Worm (Caenorhabditis elegans) whole organism, late embryonic: ENCODE measurements around the gene H04D03.4.

Experiments
- ama-1 ChIP-seq: fragments of 150-350 bp; optimal IDR thresholded peaks from 2 replicates; lab custom pipeline; 2014
- ceh-14 ChIP-seq: sonication (generic microtip); optimal IDR thresholded peaks from 2 replicates; lab custom pipeline; 2016; ENCODE audit warnings: missing genotype, missing genetic modification characterization, missing compliant biosample characterization
- ceh-6 ChIP-seq: fragments of 200-800 bp; sonication (Bioruptor generic); optimal IDR thresholded peaks from 2 replicates; lab custom pipeline; 2018; ENCODE audit warnings: mild to moderate bottlenecking, missing genetic modification characterization, missing compliant biosample characterization
- fax-1 ChIP-seq: sonication (generic microtip); optimal IDR thresholded peaks from 2 replicates; lab custom pipeline; 2016; ENCODE audit warnings: missing genotype, missing genetic modification characterization, missing compliant biosample characterization
- fkh-10 ChIP-seq: fragments of 150-350 bp; optimal IDR thresholded peaks from 2 replicates; lab custom pipeline; 2014; ENCODE audit warnings: missing biosample characterization, missing genetic modification reagents, missing genetic modification characterization
- hlh-13 ChIP-seq: fragments of 200-800 bp; sonication (Bioruptor generic); optimal IDR thresholded peaks from 2 replicates; lab custom pipeline; 2018; ENCODE audit warnings: mild to moderate bottlenecking, missing genetic modification characterization, missing compliant biosample characterization
- hlh-30 ChIP-seq: sonication (generic microtip); optimal IDR thresholded peaks from 2 replicates; lab custom pipeline; 2017; ENCODE audit warnings: antibody characterized with exemption, missing genetic modification characterization, missing compliant biosample characterization; ENCODE audit not compliant: insufficient read depth
- nfya-1 ChIP-seq: sonication (generic microtip); optimal IDR thresholded peaks from 2 replicates; lab custom pipeline; 2017; ENCODE audit warnings: missing genetic modification characterization, mild to moderate bottlenecking, missing compliant biosample characterization, antibody characterized with exemption, moderate library complexity
- pha-4 ChIP-seq: fragments of 150-350 bp; optimal IDR thresholded peaks from 2 replicates; lab custom pipeline; 2018; ENCODE audit warnings: missing biosample characterization, missing genetic modification reagents, missing genetic modification characterization
- pqm-1 ChIP-seq: sonication (generic microtip); optimal IDR thresholded peaks from 2 replicates; lab custom pipeline; 2016; ENCODE audit warnings: missing genetic modification characterization, missing compliant biosample characterization
- sox-4 ChIP-seq: sonication (generic microtip); optimal IDR thresholded peaks from 2 replicates; lab custom pipeline; 2017; ENCODE audit warnings: mild to moderate bottlenecking, missing genetic modification characterization, inconsistent platforms, missing compliant biosample characterization
- unc-55 ChIP-seq: sonication (generic microtip); optimal IDR thresholded peaks from 2 replicates; lab custom pipeline; 2017; ENCODE audit warnings: missing biosample characterization, missing genetic modification reagents, missing genetic modification characterization
- unc-86 ChIP-seq: sonication (generic microtip); optimal IDR thresholded peaks from 2 replicates; lab custom pipeline; 2016; ENCODE audit warnings: missing genetic modification characterization, missing compliant biosample characterization

ce11 chrIII:10427882-10428281 lies 23.0 kb downstream of the H04D03.4 start, which contains the start of gene prp-3:
- TF ChIP-seq unc-55 = no peak
- TF ChIP-seq ama-1 (lab: Kevin White, UChicago) = no peak
- no peak for TF ChIP-seq fkh-10 (GFP tag; lab: Kevin White, UChicago)
- TF ChIP-seq fax-1 (tag; lab: Kevin White, UChicago) = no peak
- TF ChIP-seq pha-4 (tag; lab: Kevin White, UChicago) = no peak
- TF ChIP-seq hlh-30 (tag; lab: Kevin White, UChicago) = no peak
- TF ChIP-seq nfya-1 (tag; lab: Kevin White, UChicago) = no peak
- TF ChIP-seq unc-86 (tag; lab: Kevin White, UChicago) = no peak
- no peak for TF ChIP-seq ceh-6 (GFP tag; lab: Kevin White, UChicago)
- TF ChIP-seq pqm-1 (tag; lab: Kevin White, UChicago) = no peak
- no peak for TF ChIP-seq hlh-13 (GFP tag; lab: Kevin White, UChicago)
- no peak for TF ChIP-seq sox-4 (tag; lab: Kevin White, UChicago)
- no peak for TF ChIP-seq ceh-14
